Worm (Caenorhabditis elegans): Measurements from ENCODE around the gene tmem-218.

DNA sequence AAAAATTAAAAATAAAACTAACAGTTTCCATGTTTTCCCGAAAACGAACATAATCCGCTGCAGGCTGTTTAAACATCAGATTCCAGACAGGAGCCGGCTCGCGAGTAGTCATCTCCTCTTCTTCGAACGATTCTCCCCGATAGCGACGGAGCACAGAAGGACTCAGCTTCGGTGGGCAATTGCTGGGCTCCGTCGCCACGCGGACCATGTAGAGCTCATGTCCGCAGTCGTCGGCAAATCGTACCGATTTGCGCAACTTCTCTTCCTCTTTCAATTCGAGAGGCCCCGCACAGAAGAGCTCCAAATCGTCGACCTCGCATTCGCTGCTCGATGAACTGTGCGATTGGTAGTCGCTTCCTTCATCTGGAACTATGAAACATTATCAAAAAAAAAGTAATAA lies 24.2 kb upstream of the tmem-218 start:
- no peak for TF ChIP-seq tab-1 (GFP tag; IDR thresholded peaks at IDR 0.05)
- no peak for TF ChIP-seq flt-1 (GFP tag; IDR thresholded peaks at IDR 0.05)
- TF ChIP-seq ztf-29 (GFP tag; IDR thresholded peaks at IDR 0.05) = no peak
- TF ChIP-seq med-1 (GFP tag; optimal IDR thresholded peaks at IDR 0.05; ENCODE audit: insufficient read depth) = no peak
